Worm (Caenorhabditis elegans): ENCODE results near the gene fbxc-26.

Gene fbxc-26

ce11 chrII:1714772-1715353, 20.4 kb upstream of the fbxc-26 start, which contains the start of gene btb-6:
Gene btb-6 (plus strand): TSS chrII:1715303.
- TF ChIP-seq jun-1 (tag; optimal IDR thresholded peaks at IDR 0.05) (no peak), nhr-28 (tag; optimal IDR thresholded peaks at IDR 0.05) (no peak), lir-3 (tag; optimal IDR thresholded peaks at IDR 0.05) (no peak), D1046.2 (GFP tag; IDR thresholded peaks at IDR 0.05) (no peak), fkh-10 (GFP tag; optimal IDR thresholded peaks at IDR 0.05) (no peak), ceh-82 (tag; optimal IDR thresholded peaks at IDR 0.05) (no peak), mdl-1 (tag; optimal IDR thresholded peaks at IDR 0.05) (no peak), lin-29 (GFP tag; IDR thresholded peaks at IDR 0.05) (no peak), zip-11 (GFP tag; IDR thresholded peaks at IDR 0.05) (no peak), dmd-8 (GFP tag; IDR thresholded peaks at IDR 0.05) (no peak), ceh-62 (tag; optimal IDR thresholded peaks at IDR 0.05) (no peak), zip-2 (tag; optimal IDR thresholded peaks at IDR 0.05) (no peak), tag-97 (GFP tag; IDR thresholded peaks at IDR 0.05) (no peak), R02D3.7 (tag; optimal IDR thresholded peaks at IDR 0.05) (no peak), rbr-2 (tag; optimal IDR thresholded peaks at IDR 0.05) (no peak), ZK546.5 (tag; optimal IDR thresholded peaks at IDR 0.05) (no peak), mdt-29 (GFP tag; IDR thresholded peaks at IDR 0.05) (no peak)

- no peak for TF ChIP-seq F10B5.3 (tag; optimal IDR thresholded peaks at IDR 0.05)
- no peak for TF ChIP-seq mes-2 (tag; optimal IDR thresholded peaks at IDR 0.05; ENCODE audit: poor library complexity, severe bottlenecking)
- no peak for TF ChIP-seq ZK337.2 (GFP tag; IDR thresholded peaks at IDR 0.05)
- TF ChIP-seq lim-7 (GFP tag; IDR thresholded peaks at IDR 0.05): no peak
- no peak for TF ChIP-seq zfp-2 (tag; optimal IDR thresholded peaks at IDR 0.05)
- no peak for TF ChIP-seq pha-4 (GFP tag; IDR thresholded peaks at IDR 0.05)
- TF ChIP-seq pha-4 (tag; optimal IDR thresholded peaks at IDR 0.05): no peak
- no peak for TF ChIP-seq nhr-76 (tag; optimal IDR thresholded peaks at IDR 0.05)
- no peak for TF ChIP-seq pqm-1 (tag; optimal IDR thresholded peaks at IDR 0.05)
- TF ChIP-seq hif-1 (tag; optimal IDR thresholded peaks at IDR 0.05): no peak
These were observed 18.5 kb upstream of the fbxc-26 start, which contains the start of gene btb-7 for ce11 chrII:1712938-1713337. Gene btb-7 (plus strand): TSS chrII:1713238.

- TF ChIP-seq ctbp-1 (GFP tag; IDR thresholded peaks at IDR 0.05): no peak
- peak; percentile 28 for TF ChIP-seq aha-1 (tag)
These were observed 15.5 kb upstream of the fbxc-26 start, which contains the start of gene fbxa-184 for ce11 chrII:1709959-1710358. Gene fbxa-184 (plus strand): TSS chrII:1710259.

- TF ChIP-seq aha-1 (tag) (peak; percentile 44), jun-1 (tag; optimal IDR thresholded peaks at IDR 0.05) (no peak)
These were observed 12.0 kb upstream of the fbxc-26 start, which contains the start of gene sdz-18 for ce11 chrII:1706385-1706784. Gene sdz-18 (minus strand): TSS chrII:1706485.

- no peak for TF ChIP-seq sdz-12 (GFP tag; optimal IDR thresholded peaks at IDR 0.05)
These were observed 8.9 kb upstream of the fbxc-26 start, which contains the start of gene fbxb-47 for ce11 chrII:1703363-1703762. Gene fbxb-47 (minus strand): TSS chrII:1703463.

- TF ChIP-seq dmd-8 (GFP tag; IDR thresholded peaks at IDR 0.05): 0 out of 2 replicates have a peak, but pooled peaks have one; percentile 48
These were observed 6.2 kb upstream of the fbxc-26 start for ce11 chrII:1700518-1701091.

- no peak for TF ChIP-seq dmd-8 (GFP tag; IDR thresholded peaks at IDR 0.05)
- TF ChIP-seq unc-130 (GFP tag; optimal IDR thresholded peaks at IDR 0.05): no peak
- TF ChIP-seq zip-2 (tag; optimal IDR thresholded peaks at IDR 0.05): no peak
- no peak for TF ChIP-seq nhr-237 (tag; optimal IDR thresholded peaks at IDR 0.05)
- TF ChIP-seq mes-2 (tag; optimal IDR thresholded peaks at IDR 0.05; ENCODE audit: poor library complexity, severe bottlenecking): no peak
- TF ChIP-seq nhr-11 (tag; optimal IDR thresholded peaks at IDR 0.05): no peak
- TF ChIP-seq lin-29 (GFP tag; IDR thresholded peaks at IDR 0.05): no peak
- TF ChIP-seq nhr-41 (GFP tag; IDR thresholded peaks at IDR 0.05): no peak
- no peak for TF ChIP-seq arid-1 (GFP tag; conservative IDR thresholded peaks at IDR 0.05)
- TF ChIP-seq ceh-20 (GFP tag; IDR thresholded peaks at IDR 0.05): no peak
- no peak for TF ChIP-seq nhr-48 (tag; optimal IDR thresholded peaks at IDR 0.05)
These were observed 1.4 kb upstream of the fbxc-26 start, which contains the start of gene F58E1.13 for ce11 chrII:1695861-1696260. Gene F58E1.13 (minus strand): TSS chrII:1695872.
